Fruit fly (Drosophila melanogaster): ENCODE measurements around the gene Cpr35B.

The Cpr35B gene

dm6 chr2L:14394298-14395064, 30.5 kb downstream of the Cpr35B start:
- TF ChIP-seq Eip75B (GFP tag; optimal IDR thresholded peaks at IDR 0.05) = no peak
- peak; percentile 58 for TF ChIP-seq Eip78C (GFP tag)
- peak; percentile 4 for TF ChIP-seq esn (GFP tag; optimal IDR thresholded peaks at IDR 0.05)
- TF ChIP-seq CG6163 (GFP tag; IDR thresholded peaks at IDR 0.05) = peak; percentile 14; the same call in 1 of the 3 replicates
- peak; percentile 45 for TF ChIP-seq vri (GFP tag; optimal IDR thresholded peaks at IDR 0.05)
- TF ChIP-seq CG8119 (GFP tag; IDR thresholded peaks at IDR 0.05) = no peak
- peak; percentile 32 for TF ChIP-seq Smox (GFP tag; optimal IDR thresholded peaks at IDR 0.05)
- TF ChIP-seq Met (GFP tag; optimal IDR thresholded peaks at IDR 0.05) = peak; percentile 36

dm6 chr2L:14393527-14393926, 31.5 kb downstream of the Cpr35B start:
- TF ChIP-seq fd59A (GFP tag; optimal IDR thresholded peaks at IDR 0.05) = no peak
- no peak for TF ChIP-seq CG9139 (GFP tag; optimal IDR thresholded peaks at IDR 0.05)
- no peak for TF ChIP-seq CG34406 (GFP tag; optimal IDR thresholded peaks at IDR 0.05)
- TF ChIP-seq CG10669 (GFP tag; optimal IDR thresholded peaks at IDR 0.05) = no peak
- TF ChIP-seq Sox15 (GFP tag; optimal IDR thresholded peaks at IDR 0.05) = no peak
- no peak for TF ChIP-seq CG4318 (GFP tag; optimal IDR thresholded peaks at IDR 0.05)
- TF ChIP-seq CG16779 (tag; optimal IDR thresholded peaks at IDR 0.05) = no peak
- TF ChIP-seq Smox (GFP tag; optimal IDR thresholded peaks at IDR 0.05) = no peak
- no peak for TF ChIP-seq CG7368 (GFP tag; optimal IDR thresholded peaks at IDR 0.05)
- TF ChIP-seq Sox14 (GFP tag; optimal IDR thresholded peaks at IDR 0.05) = no peak
- TF ChIP-seq dac (GFP tag; optimal IDR thresholded peaks at IDR 0.05) = no peak
- no peak for TF ChIP-seq CG32006 (GFP tag; optimal IDR thresholded peaks at IDR 0.05)
- TF ChIP-seq CG11294 (GFP tag; IDR thresholded peaks at IDR 0.05) = no peak
- TF ChIP-seq OdsH (GFP tag; optimal IDR thresholded peaks at IDR 0.05) = no peak
- TF ChIP-seq Met (GFP tag; optimal IDR thresholded peaks at IDR 0.05) = no peak
- TF ChIP-seq fkh (GFP tag; optimal IDR thresholded peaks at IDR 0.05) = no peak
- no peak for TF ChIP-seq Blimp-1 (GFP tag; optimal IDR thresholded peaks at IDR 0.05)
- no peak for TF ChIP-seq Ets96B (tag; optimal IDR thresholded peaks at IDR 0.05)

dm6 chr2L:14388448-14388847, 36.5 kb downstream of the Cpr35B start:
- TF ChIP-seq CG4318 (GFP tag; optimal IDR thresholded peaks at IDR 0.05) (peak; percentile 7), CG8319 (GFP tag; optimal IDR thresholded peaks at IDR 0.05) (no peak), Hr4 (GFP tag; optimal IDR thresholded peaks at IDR 0.05) (peak; percentile 22), CG32006 (GFP tag; optimal IDR thresholded peaks at IDR 0.05) (peak; percentile 59), Eip78C (GFP tag) (peak; percentile 64), Gug (GFP tag; IDR thresholded peaks at IDR 0.05) (0 out of 2 replicates have a peak, but pooled peaks have one; percentile 16), cyc (GFP tag; optimal IDR thresholded peaks at IDR 0.05) (no peak), CG8119 (GFP tag; IDR thresholded peaks at IDR 0.05) (peak; percentile 54; the same call in 2 of the 3 replicates), CG15336 (GFP tag; IDR thresholded peaks at IDR 0.05) (peak; percentile 34; the same call in 1 of the 2 replicates), achi (GFP tag; optimal IDR thresholded peaks at IDR 0.05) (peak; percentile 12), Sox102F (GFP tag; optimal IDR thresholded peaks at IDR 0.05) (peak; percentile 21), net (GFP tag; optimal IDR thresholded peaks at IDR 0.05) (no peak), Hr39 (GFP tag; optimal IDR thresholded peaks at IDR 0.05) (peak; percentile 1), pdm3 (GFP tag; optimal IDR thresholded peaks at IDR 0.05) (peak; percentile 31), dac (GFP tag; optimal IDR thresholded peaks at IDR 0.05) (no peak), OdsH (GFP tag; optimal IDR thresholded peaks at IDR 0.05) (peak; percentile 5), CG31627 (GFP tag; optimal IDR thresholded peaks at IDR 0.05) (peak; percentile 4)

DNA sequence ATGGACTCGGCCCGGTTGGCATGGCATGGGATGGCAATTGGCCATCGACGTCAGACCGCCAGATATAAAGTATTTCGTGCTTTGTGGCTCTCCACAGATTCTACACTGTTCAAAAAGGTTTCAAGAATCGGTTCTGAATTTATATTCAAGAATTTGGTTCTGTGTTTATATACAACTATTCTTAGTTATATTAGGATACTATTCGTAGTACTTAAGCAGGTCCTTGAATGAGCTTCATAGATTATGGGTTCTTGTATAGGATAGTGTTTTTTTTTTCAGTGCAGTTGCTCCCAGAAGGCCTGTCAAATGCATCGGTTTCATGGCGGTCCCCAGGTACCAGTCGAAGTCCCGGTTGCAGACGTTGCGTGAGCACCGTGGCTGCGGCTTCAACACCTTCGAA, 38.5 kb downstream of the Cpr35B start:
- TF ChIP-seq eg (GFP tag; IDR thresholded peaks at IDR 0.05) (peak; percentile 72; the same call in 2 of the 3 replicates), Sox102F (GFP tag; optimal IDR thresholded peaks at IDR 0.05) (peak; percentile 88), fd59A (GFP tag; optimal IDR thresholded peaks at IDR 0.05) (peak; percentile 96), Eip93F (GFP tag; optimal IDR thresholded peaks at IDR 0.05) (peak; percentile 94), CG4318 (GFP tag; optimal IDR thresholded peaks at IDR 0.05) (peak; percentile 70), cyc (GFP tag; optimal IDR thresholded peaks at IDR 0.05) (peak; percentile 95), CG10631 (GFP tag; optimal IDR thresholded peaks at IDR 0.05) (peak; percentile 95), CG1621 (tag; optimal IDR thresholded peaks at IDR 0.05) (peak; percentile 89), ss (GFP tag; optimal IDR thresholded peaks at IDR 0.05) (peak; percentile 86 to 94), CG6163 (GFP tag; IDR thresholded peaks at IDR 0.05) (peak; percentile 94), CG6854 (GFP tag; optimal IDR thresholded peaks at IDR 0.05) (peak; percentile 92), CG31627 (GFP tag; optimal IDR thresholded peaks at IDR 0.05) (peak; percentile 94), Eip78C (GFP tag) (peak; percentile 98), CG34406 (GFP tag; optimal IDR thresholded peaks at IDR 0.05) (peak; percentile 91), net (GFP tag; optimal IDR thresholded peaks at IDR 0.05) (peak; percentile 90), Gug (GFP tag; IDR thresholded peaks at IDR 0.05) (peak; percentile 78), dsx (GFP tag; optimal IDR thresholded peaks at IDR 0.05; ENCODE audit: poor library complexity, severe bottlenecking) (peak; percentile 72), Sox15 (GFP tag; optimal IDR thresholded peaks at IDR 0.05) (peak; percentile 82), esn (GFP tag; optimal IDR thresholded peaks at IDR 0.05) (peak; percentile 97), Met (GFP tag; optimal IDR thresholded peaks at IDR 0.05) (peak; percentile 96), svp (GFP tag) (peak; percentile 95)

Measured in whole organism, prepupa.